Fruit fly (Drosophila melanogaster) whole organism, embryonic: Measurements from ENCODE around the gene CG33181.

ENCODE experiments used
- CG10979 ChIP-seq: fragments of 200-800 bp; sonication (Bioruptor generic); optimal IDR thresholded peaks from 2 replicates; lab custom pipeline; 2018; ENCODE audit warnings: missing biosample characterization, mild to moderate bottlenecking, missing genetic modification characterization, moderate library complexity
- CG12299 ChIP-seq: fragments of 200-800 bp; sonication (Bioruptor generic); optimal IDR thresholded peaks from 2 replicates; lab custom pipeline; 2018; ENCODE audit warnings: missing biosample characterization, mild to moderate bottlenecking, missing genetic modification characterization
- CG13775 ChIP-seq: fragments of 200-800 bp; sonication (Bioruptor generic); optimal IDR thresholded peaks from 3 replicates; lab custom pipeline; 2017; ENCODE audit warnings: missing biosample characterization, mild to moderate bottlenecking, missing genetic modification characterization
- CG9215 ChIP-seq: fragments of 200-800 bp; sonication (Bioruptor generic); IDR thresholded peaks from 2 replicates; pipeline ENCODE4 v1.3.6; 2022; ENCODE audit warnings: missing biosample characterization, missing genetic modification characterization
- CkIIα-i1 ChIP-seq: fragments of 200-800 bp; sonication (Bioruptor generic); IDR thresholded peaks from 2 replicates; pipeline ENCODE4 v1.3.6; 2022; ENCODE audit warnings: missing biosample characterization, missing genetic modification characterization
- bcd ChIP-seq: fragments of 200-800 bp; sonication (Bioruptor generic); optimal IDR thresholded peaks from 2 replicates; lab custom pipeline; 2017; ENCODE audit warnings: missing biosample characterization, mild to moderate bottlenecking, missing genetic modification characterization
- jing ChIP-seq: fragments of 200-800 bp; sonication (Bioruptor generic); optimal IDR thresholded peaks from 2 replicates; lab custom pipeline; 2018; ENCODE audit warnings: missing biosample characterization, mild to moderate bottlenecking, missing genetic modification characterization
- wek ChIP-seq: fragments of 200-800 bp; sonication (Bioruptor generic); optimal IDR thresholded peaks from 3 replicates; lab custom pipeline; 2018; ENCODE audit warnings: missing biosample characterization, mild to moderate bottlenecking, missing genetic modification characterization, moderate library complexity

DNA sequence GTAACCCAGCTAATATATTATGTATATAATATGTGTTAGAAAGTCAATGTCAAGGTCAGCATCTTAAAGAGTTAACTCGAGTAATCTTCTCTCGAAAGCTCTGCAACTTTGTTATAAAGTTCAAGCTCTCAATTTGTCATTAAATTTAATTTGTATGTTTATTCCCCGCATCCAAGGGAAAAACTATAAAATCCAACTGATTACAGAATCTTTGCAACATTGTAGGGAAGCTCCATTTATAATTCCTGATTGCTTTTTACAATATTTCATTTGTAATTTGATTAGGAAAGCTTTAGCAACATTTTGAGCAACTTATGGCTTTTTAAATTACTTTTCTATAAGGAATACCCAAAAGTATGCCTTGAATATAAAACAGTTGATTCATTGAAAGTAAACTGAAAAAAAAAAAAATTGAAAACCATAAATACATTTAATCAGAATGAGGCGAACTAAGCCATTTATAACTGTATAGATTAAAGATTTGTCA lies 22.4 kb upstream of the CG33181 start:
- TF ChIP-seq CkIIα-i1 (GFP tag; lab: Robert Waterston, UW) (no peak), jing (GFP tag; lab: Kevin White, UChicago) (no peak), CG12299 (no peak), wek (GFP tag; lab: Kevin White, UChicago) (no peak), CG9215 (no peak), CG13775 (GFP tag; lab: Kevin White, UChicago) (no peak), CG10979 (tag; lab: Kevin White, UChicago) (no peak), bcd (GFP tag; lab: Kevin White, UChicago) (no peak)
